Fruit fly (Drosophila melanogaster) whole organism: ENCODE data around the gene cyr.

Experiments used
- CG8478 ChIP-seq: fragments of >200 bp; optimal IDR thresholded peaks from 2 replicates; lab custom pipeline; 2018; ENCODE audit warnings: inconsistent platforms
- Dll ChIP-seq: fragments of >200 bp; optimal IDR thresholded peaks from 2 replicates; lab custom pipeline; 2017
- EcR ChIP-seq, 2 experiments: fragments of >200 bp; optimal IDR thresholded peaks; 2 replicates each; lab custom pipeline; 2017; ENCODE audit warnings: missing biosample characterization in 2 of 2, missing genetic modification characterization in 2 of 2, missing genetic modification reagents in 2 of 2
- pan ChIP-seq: fragments of >200 bp; optimal IDR thresholded peaks from 2 replicates; lab custom pipeline; 2017
- psq ChIP-seq: fragments of >200 bp; optimal IDR thresholded peaks from 2 replicates; lab custom pipeline; 2017
- usp ChIP-seq: fragments of >200 bp; optimal IDR thresholded peaks from 2 replicates; lab custom pipeline; 2017; ENCODE audit warnings: missing biosample characterization, missing genetic modification characterization, mixed read lengths

cyr gene

DNA sequence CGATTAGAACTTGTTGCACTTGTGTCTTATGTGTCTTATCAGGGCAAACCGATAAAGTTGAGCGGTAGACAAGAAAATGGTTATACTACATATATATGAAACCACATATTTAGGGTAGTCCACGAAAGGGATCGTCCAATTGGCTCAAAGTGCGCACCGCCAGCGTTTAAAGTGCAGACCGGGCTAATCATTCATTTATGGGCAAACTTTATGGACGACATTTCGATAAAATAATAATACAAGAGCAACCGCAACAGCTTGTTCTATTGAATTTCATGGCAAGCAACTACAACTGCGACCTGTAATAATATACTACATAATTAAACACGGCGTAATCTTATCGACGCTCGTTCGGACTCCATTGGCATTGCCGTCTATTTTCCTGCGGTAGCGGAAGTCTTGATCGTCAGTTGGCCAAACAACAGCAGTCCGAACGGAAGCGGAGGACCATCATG is at the start of gene cyr, which contains the start of gene CG2120:
Gene cyr, minus strand, starts transcription at position 294 of the 455 bp plus-strand sequence.
Gene CG2120, plus strand, starts transcription at position 405 of the 455 bp plus-strand sequence.
- TF ChIP-seq EcR (GFP tag; optimal IDR thresholded peaks at IDR 0.05; lab: Kevin White, UChicago) (no peak), usp (GFP tag; lab: Kevin White, UChicago) (no peak), pan (no peak), Dll (lab: Kevin White, UChicago) (no peak), psq (lab: Kevin White, UChicago) (no peak), CG8478 (lab: Kevin White, UChicago) (no peak)

DNA sequence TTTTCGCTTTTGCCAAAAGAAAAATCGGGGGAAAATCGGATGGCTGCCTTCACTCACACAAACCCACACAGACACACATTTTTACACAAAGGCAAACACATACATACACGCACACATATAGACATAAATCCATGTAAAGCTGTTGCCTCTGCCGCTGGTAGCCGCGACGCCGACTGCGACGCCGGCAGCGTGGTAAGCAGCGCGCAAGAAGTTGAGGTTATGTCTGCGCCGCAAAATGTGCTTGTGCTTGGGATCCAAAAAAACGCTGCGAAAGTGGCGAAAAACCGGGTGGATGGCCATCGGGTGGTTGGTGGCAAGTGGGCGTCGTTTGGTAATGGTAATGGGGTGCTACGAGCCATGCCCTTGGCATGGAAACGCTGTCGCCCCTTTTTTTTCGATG is 44.3 kb upstream of the cyr start:
- TF ChIP-seq pan (no peak), CG8478 (lab: Kevin White, UChicago) (no peak), Dll (lab: Kevin White, UChicago) (no peak), usp (GFP tag; lab: Kevin White, UChicago) (no peak)

DNA sequence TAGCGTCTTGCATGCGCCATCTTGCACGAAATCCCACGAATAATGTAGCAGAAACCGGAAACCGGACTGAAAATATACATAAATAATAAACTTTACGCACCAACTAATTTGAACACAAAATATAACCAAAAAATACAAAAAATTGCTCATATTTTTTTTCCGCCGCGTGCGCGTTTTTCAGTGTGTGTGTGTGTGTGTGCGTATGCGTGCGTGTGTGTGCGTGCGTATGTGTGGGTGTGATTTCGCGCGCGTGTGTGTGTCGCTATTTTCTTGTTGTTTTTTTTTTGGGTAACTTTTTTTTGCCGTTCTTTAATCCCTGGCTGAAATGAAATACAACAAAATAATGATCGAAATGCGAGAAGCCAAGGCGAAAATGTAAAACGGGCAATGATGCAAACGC is 43.5 kb upstream of the cyr start:
- no peak for TF ChIP-seq Dll (lab: Kevin White, UChicago)
- TF ChIP-seq EcR (GFP tag; optimal IDR thresholded peaks at IDR 0.05; lab: Kevin White, UChicago), result no peak
- no peak for TF ChIP-seq pan
- TF ChIP-seq usp (GFP tag; lab: Kevin White, UChicago), result no peak
- no peak for TF ChIP-seq psq (lab: Kevin White, UChicago)
- TF ChIP-seq CG8478 (lab: Kevin White, UChicago), result no peak

DNA sequence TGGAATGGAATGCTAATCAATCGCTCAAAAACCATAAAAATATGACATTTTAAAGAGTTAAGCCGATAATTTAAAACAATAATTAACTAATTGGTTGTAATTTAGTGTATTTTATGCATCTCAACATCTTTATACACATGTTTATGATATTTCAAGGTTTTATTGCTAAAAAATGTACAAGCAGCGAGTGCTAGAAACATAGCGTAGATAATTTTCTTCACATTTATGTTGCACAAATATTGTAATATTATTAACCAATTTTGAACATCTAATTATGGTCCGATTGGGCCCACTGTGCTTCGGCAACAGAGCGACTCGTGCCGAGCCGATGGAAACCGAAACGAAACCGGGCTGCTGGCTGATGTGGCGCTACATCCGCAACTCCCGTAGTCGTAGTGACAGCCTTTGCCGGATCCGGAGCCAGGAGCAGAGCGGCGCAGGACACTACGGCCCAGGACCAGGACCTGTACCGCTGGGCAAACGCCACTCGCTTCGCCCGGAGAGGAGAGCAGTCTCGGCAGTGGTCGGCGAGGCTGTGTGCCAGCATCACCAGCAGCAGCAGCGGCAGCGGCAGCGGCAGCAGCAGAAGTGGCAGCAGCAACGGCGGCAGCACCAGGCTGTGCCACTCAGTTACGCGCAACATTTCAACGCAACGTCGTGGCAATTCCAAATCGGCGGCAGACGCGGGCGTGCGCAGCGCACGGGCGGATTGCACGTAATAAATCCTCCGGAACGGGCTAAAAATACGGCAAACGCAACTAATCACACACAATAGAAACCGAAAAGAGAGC is 42.8 kb upstream of the cyr start, which contains the start of gene sdt:
Gene sdt, plus strand, starts transcription at position 385 of the 791 bp plus-strand sequence.
- TF ChIP-seq CG8478 (lab: Kevin White, UChicago) (no peak), Dll (lab: Kevin White, UChicago) (no peak)

DNA sequence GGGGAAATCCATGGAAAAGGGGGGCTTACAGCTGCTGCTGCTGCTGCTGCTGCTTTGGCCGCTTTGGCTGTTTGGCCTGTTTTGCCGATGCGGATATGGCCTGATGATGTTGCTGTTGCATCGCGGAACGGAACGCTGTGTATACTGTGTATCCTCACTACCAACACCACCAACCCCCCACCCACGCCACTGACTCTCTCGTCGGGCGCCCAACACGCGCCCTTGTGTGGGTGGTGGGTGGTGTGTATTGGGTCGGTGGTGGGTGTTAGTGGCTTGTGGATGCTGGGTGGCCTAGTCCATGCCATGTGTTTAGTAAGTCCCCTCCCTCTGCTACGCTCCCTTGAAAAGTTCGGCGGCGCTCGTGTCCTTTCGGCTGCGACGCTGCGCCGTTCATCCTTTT is 42.2 kb upstream of the cyr start:
- TF ChIP-seq Dll (lab: Kevin White, UChicago), result no peak
- TF ChIP-seq CG8478 (lab: Kevin White, UChicago), result no peak
- no peak for TF ChIP-seq usp (GFP tag; lab: Kevin White, UChicago)

DNA sequence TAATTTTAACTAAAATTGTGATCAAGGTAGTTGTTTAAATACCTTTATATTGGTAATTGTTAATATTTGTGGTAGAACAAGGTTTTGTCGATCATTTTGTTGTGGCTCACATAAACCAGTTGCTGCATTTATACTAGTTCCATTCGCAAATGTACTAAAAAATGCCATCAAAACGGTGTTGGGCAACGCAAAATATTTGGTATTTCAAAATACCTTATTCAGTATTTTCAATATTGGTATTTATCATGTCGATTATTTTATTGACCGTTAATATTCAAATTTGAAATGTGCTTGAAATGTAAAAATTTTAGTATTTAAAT is 41.5 kb upstream of the cyr start, which contains the start of gene slpr:
Gene slpr, minus strand, starts transcription at position 156 of the 320 bp plus-strand sequence.
- TF ChIP-seq EcR (GFP tag; optimal IDR thresholded peaks at IDR 0.05; lab: Kevin White, UChicago) (no peak), CG8478 (lab: Kevin White, UChicago) (no peak), usp (GFP tag; lab: Kevin White, UChicago) (no peak), psq (lab: Kevin White, UChicago) (no peak), Dll (lab: Kevin White, UChicago) (no peak)

DNA sequence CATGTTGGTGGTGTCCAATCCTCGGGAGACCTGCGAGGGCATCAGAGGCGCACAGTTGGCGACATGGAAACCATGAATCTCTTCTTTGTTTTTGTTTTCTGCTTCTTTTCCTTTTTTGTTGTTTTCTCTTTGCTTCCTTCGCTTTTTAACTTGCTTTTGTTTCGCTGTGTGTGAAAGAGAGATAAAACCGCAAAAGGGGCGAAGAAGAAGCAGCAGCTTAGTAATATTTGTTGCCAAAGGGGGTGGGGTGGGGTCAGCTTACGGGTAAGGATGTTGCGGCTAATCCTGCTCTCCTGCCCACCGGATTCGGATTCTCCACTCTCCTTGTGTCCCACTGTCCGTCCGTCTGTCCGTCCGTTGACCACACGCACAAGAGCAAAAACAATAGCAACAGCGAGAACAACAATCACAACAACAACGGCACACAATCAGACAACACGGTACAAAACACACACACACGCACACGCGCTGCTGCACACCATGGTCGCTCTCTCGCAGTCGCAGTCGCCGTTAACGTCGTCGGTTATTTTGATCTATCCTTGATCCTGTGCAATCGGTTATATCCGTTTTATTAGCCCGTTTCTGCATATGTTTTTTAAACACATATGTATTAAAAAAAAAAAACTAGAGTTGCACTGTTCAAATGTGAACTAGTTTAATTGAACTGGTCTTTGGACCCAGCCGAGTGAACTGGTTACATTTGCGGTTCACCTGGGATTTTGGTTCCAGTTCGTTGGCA is 40.9 kb upstream of the cyr start:
- TF ChIP-seq pan (no peak), EcR (GFP tag; optimal IDR thresholded peaks at IDR 0.05; lab: Kevin White, UChicago) (no peak), Dll (lab: Kevin White, UChicago) (no peak)

DNA sequence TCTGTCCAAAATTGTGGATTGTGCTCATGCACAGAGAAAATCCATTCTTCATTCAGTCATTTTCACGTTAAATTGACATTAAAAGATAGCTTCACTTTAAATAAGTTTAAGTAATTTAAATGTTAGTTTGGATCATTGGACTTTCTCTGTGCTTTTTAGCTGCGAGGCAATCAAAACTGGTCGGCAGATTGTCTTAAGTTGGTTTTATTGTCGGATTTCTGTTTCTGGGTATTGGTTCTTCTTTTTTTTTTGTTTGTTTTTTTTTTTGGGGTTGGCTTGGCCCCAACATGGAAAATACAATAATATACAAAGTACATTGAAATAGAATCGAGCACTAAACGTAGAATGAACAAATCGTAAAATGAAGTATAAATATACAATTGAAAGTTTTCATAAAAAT is 34.7 kb upstream of the cyr start, which contains the start of gene CG2278:
Gene CG2278, minus strand, starts transcription at position 101 of the 400 bp plus-strand sequence.
- TF ChIP-seq CG8478 (lab: Kevin White, UChicago), result no peak
- TF ChIP-seq usp (GFP tag; lab: Kevin White, UChicago), result no peak
- TF ChIP-seq pan, result no peak
- TF ChIP-seq psq (lab: Kevin White, UChicago), result no peak
- no peak for TF ChIP-seq Dll (lab: Kevin White, UChicago)
- TF ChIP-seq EcR (GFP tag; optimal IDR thresholded peaks at IDR 0.05; lab: Kevin White, UChicago), result no peak

DNA sequence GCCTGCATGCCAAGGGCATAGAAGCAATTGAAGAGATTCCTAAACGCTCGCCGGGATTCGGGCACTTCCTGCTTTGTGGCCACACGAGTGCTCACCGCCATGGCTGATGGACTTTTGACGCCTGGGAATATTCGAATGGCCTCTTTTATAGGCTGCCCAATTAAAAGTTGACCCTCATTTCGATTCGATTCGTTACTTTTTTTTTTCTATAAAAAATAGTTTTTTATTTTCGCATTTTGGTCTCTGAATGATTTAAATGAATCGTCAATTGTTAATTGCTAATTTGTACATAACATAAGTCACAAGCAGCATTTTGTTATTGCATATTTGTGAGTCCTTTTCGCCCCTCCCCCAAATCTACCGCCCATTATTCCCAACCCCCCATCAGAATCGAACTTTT is 30.1 kb upstream of the cyr start, which contains the start of gene Or7a:
Gene Or7a, minus strand, starts transcription at position 101 of the 400 bp plus-strand sequence.
- no peak for TF ChIP-seq usp (GFP tag; lab: Kevin White, UChicago)
- no peak for TF ChIP-seq CG8478 (lab: Kevin White, UChicago)
- no peak for TF ChIP-seq psq (lab: Kevin White, UChicago)
- no peak for TF ChIP-seq EcR (GFP tag; optimal IDR thresholded peaks at IDR 0.05; lab: Kevin White, UChicago)
- TF ChIP-seq Dll (lab: Kevin White, UChicago), result no peak
- no peak for TF ChIP-seq pan

DNA sequence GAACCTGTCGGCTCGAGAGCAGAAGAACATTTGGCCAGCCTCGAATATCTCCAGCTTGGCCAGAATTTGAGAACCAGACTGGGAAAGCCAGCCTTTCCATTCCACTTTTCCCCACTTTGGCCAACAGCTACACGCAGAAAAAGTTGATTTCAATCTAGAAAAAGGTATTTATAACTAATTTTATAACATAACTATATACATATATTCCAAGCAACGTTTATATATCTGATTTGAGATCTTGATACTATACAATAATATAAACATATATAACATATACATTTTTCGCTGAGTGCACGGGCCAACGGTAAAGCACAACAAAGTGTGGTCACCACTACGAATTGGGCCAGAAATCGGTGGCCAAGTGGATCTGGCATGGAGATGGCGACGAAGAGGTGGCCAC is 27.9 kb upstream of the cyr start:
- TF ChIP-seq EcR (GFP tag; optimal IDR thresholded peaks at IDR 0.05; lab: Kevin White, UChicago) (no peak), usp (GFP tag; lab: Kevin White, UChicago) (no peak), CG8478 (lab: Kevin White, UChicago) (no peak), Dll (lab: Kevin White, UChicago) (no peak), pan (no peak)

DNA sequence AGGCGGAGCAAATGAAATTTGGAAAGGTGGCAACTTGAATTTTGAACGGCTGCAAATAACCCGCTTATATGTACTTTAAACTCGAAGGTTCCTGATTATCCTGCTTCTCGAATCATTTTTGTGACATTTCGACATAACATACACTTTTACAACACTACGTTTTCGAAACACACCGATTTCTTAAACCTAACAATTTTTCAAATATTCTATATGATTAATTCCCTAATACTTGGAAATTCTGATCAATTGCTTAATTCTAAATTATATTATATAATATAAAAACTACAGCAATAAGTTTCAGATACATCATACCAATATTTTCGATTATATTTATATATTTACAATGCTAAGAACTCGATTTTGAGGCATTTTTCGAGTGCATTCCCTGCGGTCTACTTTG is 27.2 kb upstream of the cyr start, which contains the start of gene CG10761:
Gene CG10761, minus strand, starts transcription at position 101 of the 400 bp plus-strand sequence.
- no peak for TF ChIP-seq Dll (lab: Kevin White, UChicago)
- TF ChIP-seq usp (GFP tag; lab: Kevin White, UChicago), result no peak
- no peak for TF ChIP-seq EcR (GFP tag; optimal IDR thresholded peaks at IDR 0.05; lab: Kevin White, UChicago)
- TF ChIP-seq pan, result no peak
- TF ChIP-seq CG8478 (lab: Kevin White, UChicago), result no peak
- TF ChIP-seq psq (lab: Kevin White, UChicago), result no peak

DNA sequence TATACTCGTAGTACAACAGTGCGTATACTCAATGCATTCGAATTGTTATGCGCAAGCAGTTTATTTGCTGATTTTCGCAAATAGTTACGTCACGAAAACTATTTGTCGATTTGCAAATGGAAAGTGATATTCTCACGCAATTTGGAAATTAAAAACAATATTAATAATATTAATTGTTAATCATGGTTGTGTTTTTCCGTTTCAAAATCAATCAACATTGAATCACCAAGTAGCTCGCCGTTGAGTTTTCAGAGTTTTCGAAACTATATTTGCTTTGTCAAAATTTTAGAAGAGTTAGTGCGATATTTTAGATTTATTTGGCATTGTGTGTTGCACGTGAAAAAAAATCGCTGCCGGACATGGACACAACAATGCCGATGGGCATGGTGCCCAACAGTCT is 24.2 kb upstream of the cyr start, which contains the start of gene CG15337:
Gene CG15337, plus strand, starts transcription at position 301 of the 400 bp plus-strand sequence.
- TF ChIP-seq usp (GFP tag; lab: Kevin White, UChicago), result no peak
- no peak for TF ChIP-seq CG8478 (lab: Kevin White, UChicago)
- no peak for TF ChIP-seq EcR (GFP tag; optimal IDR thresholded peaks at IDR 0.05; lab: Kevin White, UChicago)
- TF ChIP-seq psq (lab: Kevin White, UChicago), result no peak
- TF ChIP-seq Dll (lab: Kevin White, UChicago), result no peak
- TF ChIP-seq pan, result no peak
